Worm (Caenorhabditis elegans) whole organism, L4 larva: ENCODE results near the gene K10C2.12.

Source experiments
- dpl-1 ChIP-seq: fragments of 150-350 bp; optimal IDR thresholded peaks from 2 replicates; lab custom pipeline; 2014; ENCODE audit warnings: missing biosample characterization, missing genetic modification reagents, missing genetic modification characterization
- duxl-1 ChIP-seq: sonication (generic microtip); optimal IDR thresholded peaks from 2 replicates; lab custom pipeline; 2016; ENCODE audit warnings: mild to moderate bottlenecking, missing genetic modification characterization, moderate library complexity, missing compliant biosample characterization; ENCODE audit not compliant: poor library complexity
- egl-27 ChIP-seq: sonication (generic microtip); optimal IDR thresholded peaks from 3 replicates; lab custom pipeline; 2017; ENCODE audit warnings: missing biosample characterization, missing genetic modification reagents, missing genetic modification characterization
- mdl-1 ChIP-seq, 2 experiments: fragments of 150-350 bp in 1 of 2; sonication (generic microtip) in 1 of 2; optimal IDR thresholded peaks; 2 replicates each; lab custom pipeline; 2014 to 2017; ENCODE audit warnings: missing biosample characterization in 2 of 2, missing genetic modification characterization in 2 of 2
- nhr-77 ChIP-seq: fragments of 150-350 bp; optimal IDR thresholded peaks from 2 replicates; lab custom pipeline; 2014; ENCODE audit warnings: missing biosample characterization, missing genetic modification characterization
- pqm-1 ChIP-seq: sonication (generic microtip); optimal IDR thresholded peaks from 2 replicates; lab custom pipeline; 2017; ENCODE audit warnings: missing biosample characterization, missing genetic modification characterization

ce11 chrX:6419113-6419512 lies 1.5 kb downstream of the K10C2.12 start:
- TF ChIP-seq mdl-1 (tag; optimal IDR thresholded peaks at IDR 0.05; lab: Kevin White, UChicago) (no peak), duxl-1 (no peak), dpl-1 (GFP tag; lab: Kevin White, UChicago) (no peak), nhr-77 (no peak), pqm-1 (tag; lab: Kevin White, UChicago) (no peak), egl-27 (no peak)
